Worm (Caenorhabditis elegans) whole organism, L3 larva: ENCODE results near the gene T16H12.9.

Experiments used
- ZK546.5 ChIP-seq: sonication (generic microtip); optimal IDR thresholded peaks from 2 replicates; lab custom pipeline; 2017; ENCODE audit warnings: missing biosample characterization, missing genetic modification characterization
- aly-2 ChIP-seq: fragments of 150-350 bp; optimal IDR thresholded peaks from 2 replicates; lab custom pipeline; 2014; ENCODE audit warnings: missing biosample characterization, missing genetic modification characterization
- ceh-82 ChIP-seq: fragments of 150-350 bp; optimal IDR thresholded peaks from 2 replicates; lab custom pipeline; 2014; ENCODE audit warnings: missing biosample characterization, missing genetic modification characterization
- egl-27 ChIP-seq: sonication (generic microtip); optimal IDR thresholded peaks from 4 replicates; lab custom pipeline; 2017; ENCODE audit warnings: missing biosample characterization, missing genetic modification reagents, missing genetic modification characterization
- elt-1 ChIP-seq: fragments of 150-350 bp; optimal IDR thresholded peaks from 2 replicates; lab custom pipeline; 2014; ENCODE audit warnings: missing biosample characterization, missing genetic modification characterization
- lin-39 ChIP-seq: fragments of 150-350 bp; optimal IDR thresholded peaks from 2 replicates; lab custom pipeline; 2018; ENCODE audit warnings: missing biosample characterization, missing genetic modification reagents, missing genetic modification characterization
- nhr-11 ChIP-seq: fragments of 150-350 bp; optimal IDR thresholded peaks from 2 replicates; lab custom pipeline; 2014; ENCODE audit warnings: missing biosample characterization, missing genetic modification characterization
- nhr-237 ChIP-seq: fragments of 150-350 bp; optimal IDR thresholded peaks from 2 replicates; lab custom pipeline; 2014; ENCODE audit warnings: missing biosample characterization, missing genetic modification characterization
- nhr-76 ChIP-seq: fragments of 150-350 bp; sonication (generic microtip); optimal IDR thresholded peaks from 5 replicates; lab custom pipeline; 2014; ENCODE audit warnings: missing biosample characterization, missing genetic modification characterization
- nhr-77 ChIP-seq: fragments of 150-350 bp; optimal IDR thresholded peaks from 2 replicates; lab custom pipeline; 2014; ENCODE audit warnings: missing biosample characterization, missing genetic modification characterization
- pqm-1 ChIP-seq: fragments of 150-350 bp; optimal IDR thresholded peaks from 2 replicates; lab custom pipeline; 2017; ENCODE audit warnings: missing biosample characterization, missing genetic modification characterization, inconsistent platforms
- sea-2 ChIP-seq: fragments of 150-350 bp; sonication (generic microtip); optimal IDR thresholded peaks from 4 replicates; lab custom pipeline; 2014; ENCODE audit warnings: missing biosample characterization, missing genetic modification reagents, missing genetic modification characterization
- ztf-11 ChIP-seq: fragments of 150-350 bp; optimal IDR thresholded peaks from 2 replicates; lab custom pipeline; 2014; ENCODE audit warnings: missing biosample characterization, missing genetic modification characterization

ce11 chrIII:10083242-10083641 lies 25.9 kb upstream of the T16H12.9 start, which contains the start of gene T16H12.3:
- no peak for TF ChIP-seq aly-2 (tag; lab: Kevin White, UChicago)
- TF ChIP-seq ceh-82 (tag; lab: Kevin White, UChicago): no peak
- no peak for TF ChIP-seq sea-2 (GFP tag; lab: Kevin White, UChicago)
- no peak for TF ChIP-seq lin-39 (tag; lab: Kevin White, UChicago)
- TF ChIP-seq pqm-1 (tag; lab: Kevin White, UChicago): no peak
- no peak for TF ChIP-seq nhr-11 (tag; lab: Kevin White, UChicago)
- no peak for TF ChIP-seq egl-27 (tag; lab: Kevin White, UChicago)
- TF ChIP-seq nhr-77 (tag; lab: Kevin White, UChicago): no peak
- TF ChIP-seq elt-1 (tag; lab: Kevin White, UChicago): no peak
- no peak for TF ChIP-seq nhr-237 (tag; lab: Kevin White, UChicago)
- TF ChIP-seq ZK546.5: no peak
- no peak for TF ChIP-seq ztf-11 (tag; lab: Kevin White, UChicago)
- TF ChIP-seq nhr-76 (tag; lab: Kevin White, UChicago): no peak
